Worm (Caenorhabditis elegans): ENCODE measurements around the gene str-222.

ce11 chrV:1623429-1623828, 12.5 kb upstream of the str-222 start:
- TF ChIP-seq sox-4 (tag; optimal IDR thresholded peaks at IDR 0.05): no peak
- no peak for TF ChIP-seq vab-15 (tag; optimal IDR thresholded peaks at IDR 0.05)
- TF ChIP-seq C34B4.2 (tag; optimal IDR thresholded peaks at IDR 0.05): no peak
- no peak for TF ChIP-seq mdl-1 (tag; optimal IDR thresholded peaks at IDR 0.05)
- no peak for TF ChIP-seq nhr-11 (tag; optimal IDR thresholded peaks at IDR 0.05)
- TF ChIP-seq grh-1 (GFP tag; IDR thresholded peaks at IDR 0.05): no peak
- TF ChIP-seq jun-1 (tag; optimal IDR thresholded peaks at IDR 0.05): no peak
- TF ChIP-seq F16B12.6 (tag; optimal IDR thresholded peaks at IDR 0.05): no peak
- no peak for TF ChIP-seq swsn-7 (tag; optimal IDR thresholded peaks at IDR 0.05)
- no peak for TF ChIP-seq zag-1 (tag; optimal IDR thresholded peaks at IDR 0.05)
- no peak for TF ChIP-seq fkh-4 (tag; optimal IDR thresholded peaks at IDR 0.05; ENCODE audit: borderline replicate concordance)

Data from whole organism, L1 larva.